Fruit fly (Drosophila melanogaster): Measurements from ENCODE around the gene Mst77Y-4.
"Not testable (repeated sequence)": the region's sequence is repeated elsewhere in the genome, so short reads cannot be mapped to it uniquely, and the experiment has no call there.

dm6 chrY:3288909-3289308 is 4.2 kb downstream of the Mst77Y-4 start, which contains the start of gene CG45764:
- not testable (repeated sequence) for TF ChIP-seq cwo (GFP tag; optimal IDR thresholded peaks at IDR 0.05); twi (tag; optimal IDR thresholded peaks at IDR 0.05); aop (GFP tag; IDR thresholded peaks at IDR 0.05); CG33557 (GFP tag; optimal IDR thresholded peaks at IDR 0.05); CG7556 (GFP tag; optimal IDR thresholded peaks at IDR 0.05); CG10431 (GFP tag; optimal IDR thresholded peaks at IDR 0.05); gt (GFP tag; IDR thresholded peaks at IDR 0.05); CG9797 (GFP tag; optimal IDR thresholded peaks at IDR 0.05); CG8478 (optimal IDR thresholded peaks at IDR 0.05); CG16779 (GFP tag; IDR thresholded peaks at IDR 0.05); CG6272 (GFP tag; IDR thresholded peaks at IDR 0.05); stc (GFP tag; IDR thresholded peaks at IDR 0.05); crol (GFP tag; IDR thresholded peaks at IDR 0.05); corto (GFP tag; optimal IDR thresholded peaks at IDR 0.05)

Measured in whole organism, embryonic.